Fruit fly (Drosophila melanogaster) whole organism, embryonic: Measurements from ENCODE around the gene gce.

Experiments used
- CG10431 ChIP-seq: fragments of 200-800 bp; sonication (Bioruptor generic); optimal IDR thresholded peaks from 3 replicates; lab custom pipeline; 2018; ENCODE audit warnings: missing biosample characterization, mild to moderate bottlenecking, missing genetic modification characterization
- CG11723 ChIP-seq: fragments of 200-800 bp; sonication (Bioruptor generic); optimal IDR thresholded peaks from 2 replicates; lab custom pipeline; 2017; ENCODE audit warnings: missing biosample characterization, mild to moderate bottlenecking, missing genetic modification characterization
- CG12391 ChIP-seq: fragments of 200-800 bp; sonication (Bioruptor generic); optimal IDR thresholded peaks from 3 replicates; lab custom pipeline; 2018; ENCODE audit warnings: missing biosample characterization, mild to moderate bottlenecking, missing genetic modification characterization, moderate library complexity
- CG12659 ChIP-seq: fragments of 200-800 bp; sonication (Bioruptor generic); optimal IDR thresholded peaks from 3 replicates; lab custom pipeline; 2017; ENCODE audit warnings: mild to moderate bottlenecking, missing biosample characterization, missing genetic modification reagents, missing genetic modification characterization
- CG13296 ChIP-seq: fragments of 200-800 bp; sonication (Bioruptor generic); optimal IDR thresholded peaks from 3 replicates; lab custom pipeline; 2018; ENCODE audit warnings: missing biosample characterization, mild to moderate bottlenecking, missing genetic modification characterization
- CG13624 ChIP-seq: fragments of 200-800 bp; sonication (Bioruptor generic); optimal IDR thresholded peaks from 2 replicates; lab custom pipeline; 2016; ENCODE audit warnings: missing biosample characterization, missing genetic modification characterization
- CG15514 ChIP-seq: fragments of 200-800 bp; sonication (Bioruptor generic); optimal IDR thresholded peaks from 3 replicates; lab custom pipeline; 2017; ENCODE audit warnings: missing biosample characterization, missing genetic modification characterization, mild to moderate bottlenecking, moderate library complexity, missing genetic modification reagents
- CG1603 ChIP-seq: fragments of 200-800 bp; sonication (Bioruptor generic); optimal IDR thresholded peaks from 2 replicates; lab custom pipeline; 2019; ENCODE audit warnings: missing biosample characterization, mild to moderate bottlenecking, missing genetic modification characterization, moderate library complexity
- CG18011 ChIP-seq: fragments of 200-800 bp; sonication (Bioruptor generic); optimal IDR thresholded peaks from 2 replicates; lab custom pipeline; 2017; ENCODE audit warnings: missing biosample characterization, missing genetic modification characterization, mild to moderate bottlenecking, moderate library complexity, missing genotype
- CG18476 ChIP-seq: fragments of 200-800 bp; sonication (Bioruptor generic); optimal IDR thresholded peaks from 2 replicates; lab custom pipeline; 2016; ENCODE audit warnings: missing biosample characterization, mild to moderate bottlenecking, missing genetic modification characterization
- CG34422 ChIP-seq: fragments of 200-800 bp; sonication (Bioruptor generic); IDR thresholded peaks from 3 replicates; pipeline ENCODE4 v1.3.6; 2022; ENCODE audit warnings: missing biosample characterization, missing genetic modification characterization
- CG4424 ChIP-seq: fragments of 200-800 bp; sonication (Bioruptor generic); optimal IDR thresholded peaks from 3 replicates; lab custom pipeline; 2016; ENCODE audit warnings: missing biosample characterization, missing genetic modification characterization
- CG5953 ChIP-seq: fragments of 200-800 bp; sonication (Bioruptor generic); IDR thresholded peaks from 2 replicates; pipeline ENCODE4 v1.3.6; 2022; ENCODE audit warnings: missing biosample characterization, missing genetic modification characterization
- CG6654 ChIP-seq: fragments of 200-800 bp; sonication (Bioruptor generic); optimal IDR thresholded peaks from 2 replicates; lab custom pipeline; 2017; ENCODE audit warnings: missing biosample characterization, mild to moderate bottlenecking, missing genetic modification characterization
- CG6683 ChIP-seq: fragments of 200-800 bp; sonication (Bioruptor generic); optimal IDR thresholded peaks from 2 replicates; lab custom pipeline; 2017; ENCODE audit warnings: missing biosample characterization, mild to moderate bottlenecking, missing genetic modification characterization, missing genetic modification reagents
- CG7556 ChIP-seq: fragments of 200-800 bp; sonication (Bioruptor generic); optimal IDR thresholded peaks from 2 replicates; lab custom pipeline; 2017; ENCODE audit warnings: missing biosample characterization, mild to moderate bottlenecking, missing genetic modification characterization
- CG7839 ChIP-seq: fragments of 200-800 bp; sonication (Bioruptor generic); optimal IDR thresholded peaks from 3 replicates; lab custom pipeline; 2018; ENCODE audit warnings: missing biosample characterization, mild to moderate bottlenecking, missing genetic modification characterization, moderate library complexity
- CG8089 ChIP-seq: fragments of 200-800 bp; sonication (Bioruptor generic); optimal IDR thresholded peaks from 3 replicates; lab custom pipeline; 2016; ENCODE audit warnings: missing biosample characterization, missing genetic modification characterization
- CG8359 ChIP-seq: fragments of 200-800 bp; sonication (Bioruptor generic); optimal IDR thresholded peaks from 2 replicates; lab custom pipeline; 2017; ENCODE audit warnings: missing biosample characterization, mild to moderate bottlenecking, missing genetic modification characterization, borderline replicate concordance
- CG8478 ChIP-seq: fragments of >200 bp; optimal IDR thresholded peaks from 2 replicates; lab custom pipeline; 2018
- CG8924 ChIP-seq: fragments of 200-800 bp; optimal IDR thresholded peaks from 3 replicates; lab custom pipeline; 2019; ENCODE audit warnings: missing biosample characterization, mild to moderate bottlenecking, missing genetic modification characterization, moderate library complexity
- CG9932 ChIP-seq: fragments of 200-800 bp; sonication (Bioruptor generic); IDR thresholded peaks from 2 replicates; pipeline ENCODE4 v1.3.6; 2022; ENCODE audit warnings: missing biosample characterization, missing genetic modification characterization
- Camta ChIP-seq: fragments of 200-800 bp; sonication (Bioruptor generic); optimal IDR thresholded peaks from 2 replicates; lab custom pipeline; 2016; ENCODE audit warnings: missing biosample characterization, missing genetic modification characterization
- Fer2 ChIP-seq: fragments of 200-800 bp; sonication (Bioruptor generic); optimal IDR thresholded peaks from 2 replicates; lab custom pipeline; 2018; ENCODE audit warnings: missing biosample characterization, mild to moderate bottlenecking, missing genetic modification characterization, moderate library complexity
- GATAe ChIP-seq: fragments of 200-800 bp; sonication (Bioruptor generic); conservative IDR thresholded peaks from 2 replicates; pipeline ENCODE4 v1.3.6; 2022; ENCODE audit warnings: missing biosample characterization, missing genetic modification characterization
- HmgD ChIP-seq: fragments of 200-800 bp; sonication (Bioruptor generic); optimal IDR thresholded peaks from 3 replicates; lab custom pipeline; 2016; ENCODE audit warnings: missing biosample characterization, missing genetic modification characterization
- Hr51 ChIP-seq, 2 experiments: fragments of 200-800 bp; sonication (Bioruptor generic); optimal IDR thresholded peaks; 2 replicates in 1 of 2; 3 replicates in 1 of 2; lab custom pipeline; 2016 to 2018; ENCODE audit warnings: missing biosample characterization in 2 of 2, missing genetic modification characterization in 2 of 2, mild to moderate bottlenecking in 1 of 2, moderate library complexity in 1 of 2
- Hr78 ChIP-seq, 2 experiments: fragments of 200-800 bp in 1 of 2; fragments of >200 bp in 1 of 2; sonication (Bioruptor generic) in 1 of 2; optimal IDR thresholded peaks; 2 replicates each; lab custom pipeline; 2017 to 2019; ENCODE audit warnings: missing biosample characterization in 2 of 2, missing genetic modification characterization in 2 of 2, mild to moderate bottlenecking in 1 of 2, moderate library complexity in 1 of 2
- Med ChIP-seq: fragments of 200-800 bp; sonication (Bioruptor generic); peaks from one replicate; lab custom pipeline; 2016; ENCODE audit warnings: missing biosample characterization, missing genetic modification characterization, mild to moderate bottlenecking, inconsistent platforms, moderate library complexity
- NFAT ChIP-seq: fragments of 200-800 bp; sonication (Bioruptor generic); IDR thresholded peaks from 2 replicates; pipeline ENCODE4 v1.3.6; 2022; ENCODE audit warnings: missing biosample characterization, missing genetic modification characterization
- Poxn ChIP-seq: fragments of 200-800 bp; sonication (Bioruptor generic); IDR thresholded peaks from 2 replicates; pipeline ENCODE4 v1.3.6; 2022; ENCODE audit warnings: missing biosample characterization, missing genetic modification characterization
- TFAM ChIP-seq: fragments of 200-800 bp; sonication (Bioruptor generic); optimal IDR thresholded peaks from 2 replicates; lab custom pipeline; 2017; ENCODE audit warnings: missing biosample characterization, missing genetic modification characterization, inconsistent platforms
- Trl ChIP-seq, 3 experiments: fragments of >200 bp in 2 of 3; fragments of 200-800 bp in 1 of 3; sonication (Bioruptor generic) in 1 of 3; optimal IDR thresholded peaks; 2 replicates in 1 of 3; 3 replicates in 2 of 3; lab custom pipeline; 2016 to 2017; ENCODE audit warnings: missing biosample characterization in 1 of 3, missing genetic modification characterization in 1 of 3
- abd-A ChIP-seq: fragments of 200-800 bp; sonication (Bioruptor generic); optimal IDR thresholded peaks from 3 replicates; lab custom pipeline; 2019; ENCODE audit warnings: missing biosample characterization, mild to moderate bottlenecking, missing genetic modification characterization, moderate library complexity
- cwo ChIP-seq: fragments of 200-800 bp; sonication (Bioruptor generic); optimal IDR thresholded peaks from 3 replicates; lab custom pipeline; 2017; ENCODE audit warnings: missing biosample characterization, missing genetic modification characterization, mild to moderate bottlenecking, moderate library complexity, missing genetic modification reagents
- dan ChIP-seq: fragments of 200-800 bp; sonication (Bioruptor generic); IDR thresholded peaks from 2 replicates; pipeline ENCODE4 v1.3.6; 2022; ENCODE audit warnings: missing biosample characterization, missing genetic modification characterization
- disco-r ChIP-seq: fragments of 200-800 bp; sonication (Bioruptor generic); optimal IDR thresholded peaks from 2 replicates; lab custom pipeline; 2016; ENCODE audit warnings: missing biosample characterization, missing genetic modification characterization
- fd102C ChIP-seq: fragments of 200-800 bp; sonication (Bioruptor generic); optimal IDR thresholded peaks from 2 replicates; lab custom pipeline; 2018; ENCODE audit warnings: missing biosample characterization, mild to moderate bottlenecking, missing genetic modification characterization, moderate library complexity
- ftz-f1 ChIP-seq: fragments of 200-800 bp; sonication (Bioruptor generic); optimal IDR thresholded peaks from 2 replicates; lab custom pipeline; 2016; ENCODE audit warnings: missing biosample characterization, missing genetic modification characterization
- gsb-n ChIP-seq: fragments of 200-800 bp; sonication (Bioruptor generic); optimal IDR thresholded peaks from 3 replicates; lab custom pipeline; 2018; ENCODE audit warnings: missing biosample characterization, mild to moderate bottlenecking, missing genetic modification characterization
- jumu ChIP-seq: fragments of 200-800 bp; sonication (Bioruptor generic); optimal IDR thresholded peaks from 3 replicates; lab custom pipeline; 2016; ENCODE audit warnings: missing biosample characterization, missing genetic modification characterization
- luna ChIP-seq: fragments of 200-800 bp; sonication (Bioruptor generic); optimal IDR thresholded peaks from 2 replicates; lab custom pipeline; 2016; ENCODE audit warnings: missing biosample characterization, missing genetic modification characterization
- nerfin-2 ChIP-seq: fragments of 200-800 bp; sonication (Bioruptor generic); IDR thresholded peaks from 2 replicates; pipeline ENCODE4 v1.3.6; 2022; ENCODE audit warnings: missing biosample characterization, missing genetic modification characterization; ENCODE audit not compliant: partially characterized antibody
- pfk ChIP-seq: fragments of 200-800 bp; sonication (Bioruptor generic); optimal IDR thresholded peaks from 2 replicates; lab custom pipeline; 2018; ENCODE audit warnings: missing biosample characterization, mild to moderate bottlenecking, missing genetic modification characterization, moderate library complexity
- rib ChIP-seq: fragments of 200-800 bp; sonication (Bioruptor generic); IDR thresholded peaks from 2 replicates; pipeline ENCODE4 v1.3.6; 2022; ENCODE audit warnings: missing biosample characterization, missing genetic modification characterization
- row ChIP-seq: fragments of 200-800 bp; sonication (Bioruptor generic); IDR thresholded peaks from 3 replicates; pipeline ENCODE4 v1.3.6; 2022; ENCODE audit warnings: missing biosample characterization, missing genetic modification characterization
- run ChIP-seq: fragments of 200-800 bp; sonication (Bioruptor generic); optimal IDR thresholded peaks from 3 replicates; lab custom pipeline; 2018; ENCODE audit warnings: missing biosample characterization, mild to moderate bottlenecking, missing genetic modification characterization
- stc ChIP-seq: fragments of 200-800 bp; sonication (Bioruptor generic); IDR thresholded peaks from 2 replicates; pipeline ENCODE4 v1.3.6; 2022; ENCODE audit warnings: missing biosample characterization, missing genetic modification characterization
- tin ChIP-seq: fragments of 200-800 bp; sonication (Bioruptor generic); optimal IDR thresholded peaks from 3 replicates; lab custom pipeline; 2016; ENCODE audit warnings: missing biosample characterization, missing genetic modification characterization
- zen ChIP-seq: fragments of 200-800 bp; sonication (Bioruptor generic); optimal IDR thresholded peaks from 3 replicates; lab custom pipeline; 2018; ENCODE audit warnings: missing biosample characterization, mild to moderate bottlenecking, missing genetic modification characterization, moderate library complexity

gce gene

DNA sequence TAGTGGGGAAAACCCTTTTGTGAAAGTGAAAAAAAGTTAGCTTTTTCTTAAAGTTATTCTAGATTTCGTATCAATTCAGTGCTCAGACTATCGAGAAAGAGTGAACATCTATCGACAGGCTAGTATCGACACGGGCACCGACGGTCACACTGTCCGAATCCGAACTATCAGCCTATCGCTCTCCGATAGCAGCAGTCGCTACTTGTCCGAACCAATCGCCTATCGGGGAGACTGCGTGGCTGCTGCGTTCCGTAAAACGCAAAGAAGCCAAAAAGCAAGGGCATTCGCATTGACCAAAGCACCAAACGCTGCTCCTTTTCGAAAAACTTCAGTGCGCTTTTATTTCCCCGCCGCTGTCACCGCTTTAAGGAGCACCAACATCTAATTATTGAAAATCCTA, 21.7 kb downstream of the gce start, which contains the start of gene Top1 (continued):
- TF ChIP-seq HmgD (GFP tag; lab: Kevin White, UChicago) (peak; percentile 71), run (tag; lab: Kevin White, UChicago) (no peak), tin (GFP tag; lab: Kevin White, UChicago) (peak; percentile 25), CG9932 (GFP tag; lab: Robert Waterston, UW) (peak; percentile 66), CG18476 (GFP tag; lab: Kevin White, UChicago) (no peak), CG8478 (lab: Kevin White, UChicago) (no peak), CG34422 (GFP tag; lab: Robert Waterston, UW) (0 out of 3 replicates have a peak, but pooled peaks have one; percentile 35), pfk (GFP tag; lab: Kevin White, UChicago) (no peak), nerfin-2 (GFP tag; lab: Robert Waterston, UW) (peak; percentile 92), CG15514 (GFP tag; lab: Kevin White, UChicago) (peak; percentile 89), TFAM (GFP tag; lab: Kevin White, UChicago) (no peak), CG10431 (no peak), CG7556 (GFP tag; lab: Kevin White, UChicago) (no peak), CG12659 (GFP tag; lab: Kevin White, UChicago) (peak; percentile 52), luna (GFP tag; lab: Kevin White, UChicago) (no peak), CG13624 (GFP tag; lab: Kevin White, UChicago) (peak; percentile 17), CG13296 (GFP tag; lab: Kevin White, UChicago) (no peak), CG8089 (GFP tag; lab: Kevin White, UChicago) (no peak), Trl (optimal IDR thresholded peaks at IDR 0.05; lab: Kevin White, UChicago) (no peak), Trl (GFP tag; optimal IDR thresholded peaks at IDR 0.05; lab: Kevin White, UChicago) (no peak), CG8359 (no peak), CG6654 (GFP tag; lab: Kevin White, UChicago) (no peak), Hr78 (GFP tag; optimal IDR thresholded peaks at IDR 0.05; lab: Kevin White, UChicago) (no peak), gsb-n (tag; lab: Kevin White, UChicago) (no peak), CG11723 (no peak), Hr51 (GFP tag; optimal IDR thresholded peaks at IDR 0.05; lab: Kevin White, UChicago) (no peak), rib (GFP tag; lab: Robert Waterston, UW) (0 out of 2 replicates have a peak, but pooled peaks have one; percentile 12), CG4424 (GFP tag; lab: Kevin White, UChicago) (no peak), NFAT (peak; percentile 72), dan (GFP tag; lab: Robert Waterston, UW) (no peak), jumu (GFP tag; lab: Kevin White, UChicago) (peak; percentile 19), abd-A (tag; lab: Kevin White, UChicago) (no peak), Camta (GFP tag; lab: Kevin White, UChicago) (no peak), disco-r (GFP tag; lab: Kevin White, UChicago) (no peak), CG18011 (GFP tag; lab: Kevin White, UChicago) (no peak), cwo (GFP tag; lab: Kevin White, UChicago) (no peak), CG12391 (tag; lab: Kevin White, UChicago) (no peak), row (GFP tag; lab: Robert Waterston, UW) (peak; percentile 87), GATAe (GFP tag; lab: Robert Waterston, UW) (peak; percentile 30; the same call in 1 of the 2 replicates), CG6683 (no peak), zen (tag; lab: Kevin White, UChicago) (no peak), CG5953 (GFP tag; lab: Robert Waterston, UW) (no peak), fd102C (GFP tag; lab: Kevin White, UChicago) (no peak), CG8924 (tag; lab: Kevin White, UChicago) (no peak), Poxn (GFP tag; lab: Robert Waterston, UW) (no peak), Med (GFP tag; lab: Kevin White, UChicago) (peak; percentile 86), CG7839 (tag; lab: Kevin White, UChicago) (peak; percentile 27), Fer2 (tag; lab: Kevin White, UChicago) (no peak), CG1603 (tag; lab: Kevin White, UChicago) (peak; percentile 72), stc (GFP tag; lab: Robert Waterston, UW) (no peak), ftz-f1 (GFP tag; lab: Kevin White, UChicago) (no peak)
